Fruit fly (Drosophila melanogaster) whole organism: ENCODE measurements around the gene simj.
A peak's percentile ranks its signal among the peaks of the same experiment; 100 is the strongest.

ENCODE experiments used
- CG8478 ChIP-seq: fragments of >200 bp; optimal IDR thresholded peaks from 2 replicates; lab custom pipeline; 2018; ENCODE audit warnings: inconsistent platforms
- Dll ChIP-seq: fragments of >200 bp; optimal IDR thresholded peaks from 2 replicates; lab custom pipeline; 2017
- EcR ChIP-seq, 2 experiments: fragments of >200 bp; optimal IDR thresholded peaks; 2 replicates each; lab custom pipeline; 2017; ENCODE audit warnings: missing biosample characterization in 2 of 2, missing genetic modification characterization in 2 of 2, missing genetic modification reagents in 2 of 2
- pan ChIP-seq: fragments of >200 bp; optimal IDR thresholded peaks from 2 replicates; lab custom pipeline; 2017
- psq ChIP-seq: fragments of >200 bp; optimal IDR thresholded peaks from 2 replicates; lab custom pipeline; 2017
- usp ChIP-seq: fragments of >200 bp; optimal IDR thresholded peaks from 2 replicates; lab custom pipeline; 2017; ENCODE audit warnings: missing biosample characterization, missing genetic modification characterization, mixed read lengths

Gene simj

DNA sequence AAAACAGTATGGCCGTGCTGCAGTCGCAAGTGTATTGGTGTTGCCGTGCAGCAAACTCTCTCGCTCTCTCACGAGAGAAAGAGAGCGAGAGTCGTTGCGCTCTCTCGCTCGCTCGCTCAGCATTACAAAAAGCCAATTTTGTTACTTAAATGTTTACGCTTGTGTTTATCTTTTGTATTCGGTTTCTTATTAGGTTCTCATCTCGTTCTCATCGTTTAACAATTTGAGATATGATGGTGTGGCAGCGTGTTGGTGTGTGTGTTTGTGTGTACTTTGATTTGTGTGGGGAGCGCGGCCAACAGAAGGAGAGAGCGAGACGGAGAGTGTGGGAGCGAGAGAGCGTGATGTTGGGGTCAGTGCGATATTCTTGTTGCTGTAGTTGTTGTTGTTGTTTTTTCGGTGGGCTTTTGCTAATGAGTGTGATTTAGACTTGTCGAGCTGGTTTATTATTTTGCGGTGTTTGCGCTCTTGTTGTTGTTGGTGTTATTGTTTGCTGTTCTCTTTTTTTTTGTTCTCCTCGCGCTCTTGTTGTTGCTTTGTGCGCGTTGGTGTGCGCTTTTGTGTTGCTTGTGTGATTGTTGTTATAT is 72.7 kb downstream of the simj start:
- peak; percentile 50 for TF ChIP-seq CG8478 (lab: Kevin White, UChicago)
- peak; percentile 53 to 75 for TF ChIP-seq EcR (GFP tag; optimal IDR thresholded peaks at IDR 0.05; lab: Kevin White, UChicago)
- TF ChIP-seq psq (lab: Kevin White, UChicago) = no peak
- peak; percentile 98 for TF ChIP-seq Dll (lab: Kevin White, UChicago)
- TF ChIP-seq usp (GFP tag; lab: Kevin White, UChicago) = no peak
- TF ChIP-seq pan = no peak

DNA sequence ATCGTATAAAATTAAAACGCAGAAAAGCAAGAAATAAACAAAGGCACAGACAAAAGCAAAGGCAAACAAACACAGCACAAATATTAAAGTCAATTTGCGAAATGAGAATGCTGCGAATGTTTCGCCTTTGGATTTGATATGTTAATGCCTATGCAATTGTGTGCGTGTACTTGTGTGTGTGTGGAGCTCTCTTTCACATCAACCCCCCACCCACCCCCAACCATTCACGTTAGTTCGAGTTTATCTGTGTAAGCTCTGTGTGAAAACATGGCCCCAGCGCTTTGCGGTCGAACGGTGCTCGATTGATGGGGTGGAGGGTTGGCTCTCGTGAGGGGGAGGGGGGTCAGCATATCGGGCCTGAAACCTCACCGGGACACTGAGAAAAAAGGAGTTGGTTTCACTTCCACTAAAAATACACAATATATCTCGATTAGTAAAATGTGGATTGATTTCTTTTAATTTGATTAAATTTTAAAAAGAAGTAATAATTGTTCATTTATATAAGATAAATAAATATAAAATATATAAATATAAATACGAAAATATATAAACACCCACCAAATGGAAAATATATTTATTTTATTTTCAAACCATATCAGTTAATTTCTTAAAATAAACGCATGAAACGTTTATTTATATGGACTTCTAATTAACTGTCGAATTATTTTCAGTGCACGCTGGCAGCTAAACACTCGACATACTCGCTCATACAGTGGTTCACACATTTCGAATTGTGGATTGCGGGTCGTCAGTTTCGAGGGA is 74.0 kb downstream of the simj start:
- no peak for TF ChIP-seq pan
- TF ChIP-seq Dll (lab: Kevin White, UChicago) = peak; percentile 72

DNA sequence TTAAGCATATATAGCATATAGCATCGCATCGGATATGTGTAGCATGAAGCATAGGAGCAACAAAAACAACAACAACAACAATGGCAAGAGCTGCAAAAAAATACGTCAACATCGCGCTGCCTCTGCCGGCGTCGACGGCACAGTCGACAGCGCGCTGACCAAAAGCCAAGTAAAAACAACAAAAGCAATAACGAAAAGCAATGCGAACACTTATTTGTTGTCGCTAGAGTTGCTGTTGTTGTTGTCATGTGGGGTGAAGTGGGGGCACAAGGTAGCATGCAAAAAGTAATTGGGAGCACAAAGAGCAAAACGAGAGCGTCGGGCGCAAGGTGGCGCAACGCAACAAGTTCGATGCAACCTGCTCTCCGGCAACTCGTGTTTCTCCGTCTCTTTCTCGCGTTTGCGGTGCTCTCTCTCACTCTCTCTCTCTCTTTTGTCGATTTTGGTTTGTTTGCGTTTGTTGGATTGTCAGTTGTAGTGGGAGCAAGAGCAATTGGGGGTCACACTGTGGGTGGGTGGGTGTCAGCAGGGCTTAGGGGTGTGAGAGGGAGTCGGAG is 74.6 kb downstream of the simj start:
- TF ChIP-seq Dll (lab: Kevin White, UChicago) = peak; percentile 98
- no peak for TF ChIP-seq psq (lab: Kevin White, UChicago)
- no peak for TF ChIP-seq CG8478 (lab: Kevin White, UChicago)
- peak in 1 of 2 experiments; percentile 63 for TF ChIP-seq EcR (GFP tag; optimal IDR thresholded peaks at IDR 0.05; lab: Kevin White, UChicago)
- no peak for TF ChIP-seq usp (GFP tag; lab: Kevin White, UChicago)
- no peak for TF ChIP-seq pan

DNA sequence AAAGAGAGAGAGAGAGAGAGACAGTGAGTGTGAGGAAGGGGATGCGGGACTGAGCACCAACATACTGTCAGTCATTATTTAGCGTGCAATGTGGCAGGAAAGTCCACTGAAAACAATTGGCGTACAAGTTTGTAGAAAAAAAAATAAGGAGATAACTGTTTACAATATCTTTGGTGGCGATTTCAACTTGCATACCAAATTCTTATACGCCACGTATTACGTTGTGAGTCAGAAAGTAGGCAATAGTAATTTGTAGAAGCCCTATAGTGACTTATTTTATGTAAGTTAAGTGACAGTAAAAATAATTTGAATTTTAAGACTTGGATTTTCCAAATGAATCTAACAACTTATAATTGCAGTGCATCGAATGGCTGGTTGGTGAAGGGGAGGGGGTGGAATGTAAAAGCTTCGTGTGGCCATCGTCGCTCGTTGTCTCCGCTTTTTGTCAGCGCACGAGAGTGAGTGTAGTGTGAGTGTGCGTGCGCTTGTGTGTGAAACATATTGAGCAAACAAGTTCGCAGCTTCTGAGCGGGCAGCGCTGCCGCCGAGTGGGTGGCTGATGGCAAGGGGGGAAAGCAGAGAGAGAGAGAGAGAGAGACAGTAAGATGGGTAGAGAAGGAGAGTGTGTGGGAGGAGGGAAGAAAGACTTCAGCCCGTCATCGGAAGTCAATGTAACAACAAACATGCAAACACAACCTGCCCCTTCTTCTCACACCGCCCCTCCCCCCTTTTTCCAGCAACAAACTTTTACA is 75.3 kb downstream of the simj start:
- peak; percentile 95 for TF ChIP-seq Dll (lab: Kevin White, UChicago)
- TF ChIP-seq psq (lab: Kevin White, UChicago) = no peak
- no peak for TF ChIP-seq CG8478 (lab: Kevin White, UChicago)
- peak in 1 of 2 experiments; percentile 80 for TF ChIP-seq EcR (GFP tag; optimal IDR thresholded peaks at IDR 0.05; lab: Kevin White, UChicago)
